Fruit fly (Drosophila melanogaster): Measurements from ENCODE around the gene CG6333.
A peak's percentile ranks its signal among the peaks of the same experiment; 100 is the strongest.

The CG6333 gene

dm6 chr3L:17458856-17459518, 27.0 kb downstream of the CG6333 start (continued):
- TF ChIP-seq tup (GFP tag; optimal IDR thresholded peaks at IDR 0.05) (peak; percentile 13), CG1529 (GFP tag; optimal IDR thresholded peaks at IDR 0.05) (no peak), Rx (GFP tag; IDR thresholded peaks at IDR 0.05) (no peak), Lhr (GFP tag; optimal IDR thresholded peaks at IDR 0.05) (no peak), CG2875 (GFP tag; optimal IDR thresholded peaks at IDR 0.05) (no peak), YL-1 (GFP tag; optimal IDR thresholded peaks at IDR 0.05) (no peak), Atf6 (GFP tag; IDR thresholded peaks at IDR 0.05) (0 out of 2 replicates have a peak, but pooled peaks have one; percentile 27), gfzf (GFP tag; optimal IDR thresholded peaks at IDR 0.05) (no peak), CG16813 (GFP tag; IDR thresholded peaks at IDR 0.05; ENCODE audit: partially characterized antibody) (no peak), sens (GFP tag) (peak; percentile 81), Max (GFP tag; optimal IDR thresholded peaks at IDR 0.05) (no peak), CG2116 (GFP tag; optimal IDR thresholded peaks at IDR 0.05) (no peak), cwo (GFP tag; optimal IDR thresholded peaks at IDR 0.05) (no peak), CG4404 (GFP tag; IDR thresholded peaks at IDR 0.05) (0 out of 2 replicates have a peak, but pooled peaks have one; percentile 26), sna (GFP tag; IDR thresholded peaks at IDR 0.05; ENCODE audit: partially characterized antibody) (no peak), CG4282 (GFP tag; optimal IDR thresholded peaks at IDR 0.05) (no peak), Ssrp (tag; optimal IDR thresholded peaks at IDR 0.05) (peak; percentile 43), CG31441 (GFP tag; IDR thresholded peaks at IDR 0.05) (peak; percentile 52), CG18599 (GFP tag; optimal IDR thresholded peaks at IDR 0.05) (peak; percentile 69), Dll (GFP tag; IDR thresholded peaks at IDR 0.05; ENCODE audit: partially characterized antibody) (no peak), hkb (optimal IDR thresholded peaks at IDR 0.05) (no peak), hkb (GFP tag; IDR thresholded peaks at IDR 0.05) (peak; percentile 59; the same call in 1 of the 2 replicates), Sox100B (GFP tag; optimal IDR thresholded peaks at IDR 0.05) (no peak), CG7839 (tag; optimal IDR thresholded peaks at IDR 0.05) (peak; percentile 52), CG34422 (GFP tag; IDR thresholded peaks at IDR 0.05) (no peak), abd-A (tag; optimal IDR thresholded peaks at IDR 0.05) (peak; percentile 37), CG10267 (tag; optimal IDR thresholded peaks at IDR 0.05) (peak; percentile 27), CG30020 (tag; optimal IDR thresholded peaks at IDR 0.05) (no peak), salm (tag; optimal IDR thresholded peaks at IDR 0.05) (no peak), tx (GFP tag; optimal IDR thresholded peaks at IDR 0.05) (no peak), BEAF-32 (GFP tag; optimal IDR thresholded peaks at IDR 0.05) (no peak), B-H1 (GFP tag; IDR thresholded peaks at IDR 0.05) (peak; percentile 22; the same call in 1 of the 3 replicates), Blimp-1 (GFP tag; optimal IDR thresholded peaks at IDR 0.05) (peak; percentile 44), PHDP (tag; optimal IDR thresholded peaks at IDR 0.05) (peak; percentile 29), Bdp1 (GFP tag; optimal IDR thresholded peaks at IDR 0.05) (no peak), sisA (GFP tag; IDR thresholded peaks at IDR 0.05) (peak; percentile 54; the same call in 1 of the 2 replicates), Spps (tag; optimal IDR thresholded peaks at IDR 0.05) (no peak), slp2 (GFP tag; optimal IDR thresholded peaks at IDR 0.05) (no peak), CG11247 (GFP tag; IDR thresholded peaks at IDR 0.05) (no peak), CG11723 (GFP tag; optimal IDR thresholded peaks at IDR 0.05) (no peak), Fer1 (GFP tag; optimal IDR thresholded peaks at IDR 0.05) (peak; percentile 37), Eip74EF (GFP tag; optimal IDR thresholded peaks at IDR 0.05) (no peak), CG6254 (GFP tag; optimal IDR thresholded peaks at IDR 0.05) (peak; percentile 19), trem (tag; optimal IDR thresholded peaks at IDR 0.05) (peak; percentile 16), ase (GFP tag; IDR thresholded peaks at IDR 0.05) (0 out of 3 replicates have a peak, but pooled peaks have one; percentile 31), lmd (GFP tag; IDR thresholded peaks at IDR 0.05) (0 out of 2 replicates have a peak, but pooled peaks have one; percentile 17), MTF-1 (GFP tag; optimal IDR thresholded peaks at IDR 0.05; ENCODE audit: borderline replicate concordance) (no peak), CG4328 (GFP tag; optimal IDR thresholded peaks at IDR 0.05) (no peak)

Data from whole organism, embryonic.